Worm (Caenorhabditis elegans): ENCODE results near the gene gst-21.

gst-21 gene

ce11 chrV:1725353-1725752 lies 6.5 kb downstream of the gst-21 start, which contains the start of gene sri-27:
Gene sri-27 (plus strand): TSS chrV:1725653.
- TF ChIP-seq madf-3 (GFP tag; IDR thresholded peaks at IDR 0.05), result no peak

DNA sequence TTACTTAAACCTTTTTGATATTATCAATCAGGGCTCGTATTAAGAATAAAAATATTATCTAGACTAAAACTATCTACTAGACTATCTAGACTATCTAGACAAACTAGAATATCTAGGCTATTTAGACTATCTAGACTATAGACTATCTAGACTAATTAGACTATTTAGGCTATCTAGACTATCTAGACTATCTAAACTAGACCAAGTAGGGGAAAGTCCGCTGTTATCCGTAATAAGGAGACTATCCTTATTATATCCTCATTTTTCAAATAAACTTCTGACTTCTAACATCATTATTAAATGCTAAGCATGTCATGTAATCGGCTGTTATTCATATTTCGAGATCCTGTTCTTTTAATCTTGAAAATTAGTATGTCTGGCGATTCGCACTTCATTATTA lies 9.9 kb downstream of the gst-21 start, which contains the start of gene srw-101:
Gene srw-101, plus strand, starts transcription at position 301 of the 400 bp plus-strand sequence.
- TF ChIP-seq tbp1 (GFP tag; optimal IDR thresholded peaks at IDR 0.05) (no peak), nfyb-1 (GFP tag; IDR thresholded peaks at IDR 0.05) (no peak), unc-130 (GFP tag; optimal IDR thresholded peaks at IDR 0.05) (no peak), F57A8.1 (GFP tag; optimal IDR thresholded peaks at IDR 0.05) (no peak), nhr-27 (tag; optimal IDR thresholded peaks at IDR 0.05) (no peak), Y79H2A.3 (GFP tag; conservative IDR thresholded peaks at IDR 0.05) (no peak), rcor-1 (GFP tag; IDR thresholded peaks at IDR 0.05) (no peak), egrh-3 (GFP tag; IDR thresholded peaks at IDR 0.05) (no peak), let-607 (tag; optimal IDR thresholded peaks at IDR 0.05) (no peak), hlh-26 (GFP tag; conservative IDR thresholded peaks at IDR 0.05) (no peak), Y56A3A.18 (GFP tag; IDR thresholded peaks at IDR 0.05) (no peak), madf-10 (tag; optimal IDR thresholded peaks at IDR 0.05) (no peak), lin-35 (GFP tag; optimal IDR thresholded peaks at IDR 0.05) (no peak), attf-3 (GFP tag; conservative IDR thresholded peaks at IDR 0.05) (no peak), tlf-1 (GFP tag; optimal IDR thresholded peaks at IDR 0.05) (no peak), dox-1 (GFP tag; IDR thresholded peaks at IDR 0.05) (no peak), chd-7 (tag; optimal IDR thresholded peaks at IDR 0.05) (no peak), C17E4.6 (GFP tag; IDR thresholded peaks at IDR 0.05) (no peak), T26A5.8 (tag; optimal IDR thresholded peaks at IDR 0.05) (no peak), madf-6 (GFP tag; IDR thresholded peaks at IDR 0.05) (no peak)

DNA sequence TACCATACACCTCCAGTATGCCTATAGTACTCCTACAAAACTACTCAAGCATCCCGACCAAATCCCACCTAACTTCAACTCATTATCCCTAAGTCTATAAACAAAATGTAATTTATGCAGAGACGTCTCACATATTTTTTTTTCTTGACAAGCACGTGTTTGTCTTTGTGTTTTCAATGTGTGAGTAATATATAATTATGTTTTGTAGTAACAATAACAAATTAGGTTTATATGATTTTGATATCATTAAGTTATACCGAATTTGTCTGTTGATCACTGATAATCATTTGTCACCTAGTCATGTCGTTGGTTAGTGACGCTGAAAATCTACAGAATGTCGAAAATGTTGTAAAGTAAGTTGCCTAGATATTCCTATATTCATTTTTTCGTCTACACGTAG lies 11.9 kb downstream of the gst-21 start, which contains the start of gene srw-102:
Gene srw-102, plus strand, starts transcription at position 301 of the 400 bp plus-strand sequence.
- TF ChIP-seq attf-5 (GFP tag; optimal IDR thresholded peaks at IDR 0.05), result no peak
- no peak for TF ChIP-seq lin-40 (tag; optimal IDR thresholded peaks at IDR 0.05)
- TF ChIP-seq snpc-1.1 (tag; optimal IDR thresholded peaks at IDR 0.05; ENCODE audit: insufficient read depth), result no peak

ce11 chrV:1718232-1718631 lies 13.6 kb downstream of the gst-21 start:
- TF ChIP-seq cebp-2 (GFP tag; IDR thresholded peaks at IDR 0.05), result no peak
- TF ChIP-seq nfya-2 (GFP tag; IDR thresholded peaks at IDR 0.05), result no peak
- no peak for TF ChIP-seq lin-35 (GFP tag; optimal IDR thresholded peaks at IDR 0.05)
- no peak for TF ChIP-seq lir-1 (GFP tag; conservative IDR thresholded peaks at IDR 0.05)
- no peak for TF ChIP-seq F37B4.10 (GFP tag; IDR thresholded peaks at IDR 0.05)
- TF ChIP-seq repo-1 (tag; optimal IDR thresholded peaks at IDR 0.05), result no peak
- TF ChIP-seq ceh-58 (GFP tag; IDR thresholded peaks at IDR 0.05), result no peak
- no peak for TF ChIP-seq lin-26 (GFP tag; IDR thresholded peaks at IDR 0.05)
- TF ChIP-seq die-1 (tag; optimal IDR thresholded peaks at IDR 0.05), result no peak

DNA sequence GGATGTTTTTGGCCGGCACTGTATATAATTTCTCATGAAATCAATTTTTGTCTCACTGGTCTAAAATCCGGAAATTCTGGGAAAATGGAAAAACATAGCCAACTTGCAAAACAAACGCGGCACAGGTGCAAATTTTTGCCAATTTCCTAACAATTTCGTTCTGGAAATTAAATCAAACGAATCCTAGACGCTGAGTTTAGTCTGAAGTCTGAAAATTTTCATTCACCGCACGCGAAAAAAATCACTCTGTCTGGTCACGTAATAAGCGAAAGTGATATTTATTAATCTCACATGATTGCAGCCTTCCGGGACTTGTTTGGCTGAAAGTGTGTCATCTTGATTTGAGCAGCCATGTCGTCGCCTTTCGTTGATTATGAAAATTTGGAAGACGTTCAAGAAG lies 14.9 kb downstream of the gst-21 start, which contains the start of gene srw-103:
Gene srw-103, plus strand, starts transcription at position 301 of the 400 bp plus-strand sequence.
- TF ChIP-seq ceh-27 (GFP tag; optimal IDR thresholded peaks at IDR 0.05) (no peak), F39B2.1 (GFP tag; IDR thresholded peaks at IDR 0.05) (no peak), C17E4.6 (GFP tag; IDR thresholded peaks at IDR 0.05) (no peak), B0019.2 (GFP tag; conservative IDR thresholded peaks at IDR 0.05) (no peak), mcd-1 (GFP tag; IDR thresholded peaks at IDR 0.05) (no peak), ztf-6 (GFP tag; IDR thresholded peaks at IDR 0.05) (no peak), repo-1 (tag; optimal IDR thresholded peaks at IDR 0.05) (no peak), attf-5 (GFP tag; optimal IDR thresholded peaks at IDR 0.05) (no peak), ztf-25 (GFP tag; IDR thresholded peaks at IDR 0.05) (no peak), mel-28 (tag; optimal IDR thresholded peaks at IDR 0.05; ENCODE audit: borderline replicate concordance) (no peak), nhr-27 (tag; optimal IDR thresholded peaks at IDR 0.05) (no peak)
